Fruit fly (Drosophila melanogaster) whole organism, embryonic: ENCODE data around the gene CG11378.
A peak's percentile ranks its signal among the peaks of the same experiment; 100 is the strongest.

Source experiments
- Antp ChIP-seq: fragments of 200-800 bp; sonication (Bioruptor generic); optimal IDR thresholded peaks from 3 replicates; lab custom pipeline; 2016; ENCODE audit warnings: missing biosample characterization, missing genetic modification characterization
- BtbVII ChIP-seq: fragments of 200-800 bp; sonication (Bioruptor generic); optimal IDR thresholded peaks from 3 replicates; lab custom pipeline; 2017; ENCODE audit warnings: missing biosample characterization, mild to moderate bottlenecking, missing genetic modification characterization
- CG1024 ChIP-seq: fragments of 200-800 bp; sonication (Bioruptor generic); IDR thresholded peaks from 2 replicates; pipeline ENCODE4 v1.3.6; 2022; ENCODE audit warnings: missing biosample characterization, missing genetic modification characterization
- CG10979 ChIP-seq: fragments of 200-800 bp; sonication (Bioruptor generic); optimal IDR thresholded peaks from 2 replicates; lab custom pipeline; 2018; ENCODE audit warnings: missing biosample characterization, mild to moderate bottlenecking, missing genetic modification characterization, moderate library complexity
- CG11093 ChIP-seq: fragments of 200-800 bp; sonication (Bioruptor generic); IDR thresholded peaks from 3 replicates; pipeline ENCODE4 v1.3.6; 2022; ENCODE audit warnings: missing biosample characterization, missing genetic modification characterization
- CG11504 ChIP-seq: fragments of 200-800 bp; sonication (Bioruptor generic); optimal IDR thresholded peaks from 3 replicates; lab custom pipeline; 2019; ENCODE audit warnings: missing biosample characterization, mild to moderate bottlenecking, missing genetic modification characterization, moderate library complexity
- CG15269 ChIP-seq: fragments of 200-800 bp; sonication (Bioruptor generic); optimal IDR thresholded peaks from 2 replicates; lab custom pipeline; 2018; ENCODE audit warnings: missing biosample characterization, mild to moderate bottlenecking, missing genetic modification characterization, moderate library complexity
- CG1603 ChIP-seq: fragments of 200-800 bp; sonication (Bioruptor generic); optimal IDR thresholded peaks from 2 replicates; lab custom pipeline; 2019; ENCODE audit warnings: missing biosample characterization, mild to moderate bottlenecking, missing genetic modification characterization, moderate library complexity
- CG17328 ChIP-seq: fragments of 200-800 bp; sonication (Bioruptor generic); IDR thresholded peaks from 2 replicates; pipeline ENCODE4 v1.3.6; 2022; ENCODE audit warnings: missing biosample characterization, missing genetic modification characterization
- CG17568 ChIP-seq: fragments of 200-800 bp; sonication (Bioruptor generic); optimal IDR thresholded peaks from 2 replicates; lab custom pipeline; 2018; ENCODE audit warnings: missing biosample characterization, mild to moderate bottlenecking, missing genetic modification characterization, moderate library complexity
- CG30431 ChIP-seq: fragments of 200-800 bp; sonication (Bioruptor generic); optimal IDR thresholded peaks from 2 replicates; lab custom pipeline; 2017; ENCODE audit warnings: missing biosample characterization, missing genetic modification characterization
- CG3065 ChIP-seq: fragments of 200-800 bp; sonication (Bioruptor generic); optimal IDR thresholded peaks from 2 replicates; lab custom pipeline; 2016; ENCODE audit warnings: missing biosample characterization, missing genetic modification characterization
- CG31224 ChIP-seq: fragments of 200-800 bp; sonication (Bioruptor generic); IDR thresholded peaks from 2 replicates; pipeline ENCODE4 v1.3.6; 2022; ENCODE audit warnings: missing biosample characterization, missing genetic modification characterization
- CG32767 ChIP-seq: fragments of 200-800 bp; sonication (Bioruptor generic); IDR thresholded peaks from 2 replicates; pipeline ENCODE4 v1.3.6; 2022; ENCODE audit warnings: missing biosample characterization, missing genetic modification characterization
- CG32772 ChIP-seq: fragments of 200-800 bp; sonication (Bioruptor generic); IDR thresholded peaks from 2 replicates; pipeline ENCODE4 v1.3.6; 2022; ENCODE audit warnings: missing biosample characterization, missing genetic modification characterization
- CG43689 ChIP-seq: fragments of 200-800 bp; sonication (Bioruptor generic); IDR thresholded peaks from 2 replicates; pipeline ENCODE4 v1.3.6; 2022; ENCODE audit warnings: missing biosample characterization, missing genetic modification characterization
- CG4404 ChIP-seq: fragments of 200-800 bp; sonication (Bioruptor generic); IDR thresholded peaks from 2 replicates; pipeline ENCODE4 v1.3.6; 2022; ENCODE audit warnings: missing biosample characterization, missing genetic modification characterization
- CG4820 ChIP-seq: fragments of 200-800 bp; sonication (Bioruptor generic); optimal IDR thresholded peaks from 3 replicates; lab custom pipeline; 2016; ENCODE audit warnings: missing biosample characterization, missing genetic modification characterization
- CG6175 ChIP-seq: fragments of 200-800 bp; sonication (Bioruptor generic); IDR thresholded peaks from 3 replicates; pipeline ENCODE4 v1.3.6; 2022; ENCODE audit warnings: missing biosample characterization, missing genetic modification characterization
- CG6654 ChIP-seq: fragments of 200-800 bp; sonication (Bioruptor generic); optimal IDR thresholded peaks from 2 replicates; lab custom pipeline; 2017; ENCODE audit warnings: missing biosample characterization, mild to moderate bottlenecking, missing genetic modification characterization
- CG6813 ChIP-seq: fragments of 200-800 bp; sonication (Bioruptor generic); optimal IDR thresholded peaks from 2 replicates; lab custom pipeline; 2017; ENCODE audit warnings: missing biosample characterization, missing genetic modification characterization, mild to moderate bottlenecking, moderate library complexity, missing genetic modification reagents
- CG9727 ChIP-seq: fragments of 200-800 bp; sonication (Bioruptor generic); optimal IDR thresholded peaks from 3 replicates; lab custom pipeline; 2017; ENCODE audit warnings: missing biosample characterization, mild to moderate bottlenecking, missing genetic modification characterization
- CG9817 ChIP-seq: fragments of 200-800 bp; sonication (Bioruptor generic); optimal IDR thresholded peaks from 2 replicates; lab custom pipeline; 2018; ENCODE audit warnings: missing biosample characterization, mild to moderate bottlenecking, missing genetic modification characterization, moderate library complexity
- ERR ChIP-seq: fragments of 200-800 bp; sonication (Bioruptor generic); optimal IDR thresholded peaks from 2 replicates; lab custom pipeline; 2016; ENCODE audit warnings: missing biosample characterization, missing genetic modification characterization
- Fer3 ChIP-seq: fragments of 200-800 bp; sonication (Bioruptor generic); optimal IDR thresholded peaks from 2 replicates; lab custom pipeline; 2018; ENCODE audit warnings: missing biosample characterization, mild to moderate bottlenecking, missing genetic modification characterization, moderate library complexity
- Gsc ChIP-seq: fragments of 200-800 bp; sonication (Bioruptor generic); IDR thresholded peaks from 2 replicates; pipeline ENCODE4 v1.3.6; 2022; ENCODE audit warnings: missing biosample characterization, missing genetic modification characterization
- HLH54F ChIP-seq: fragments of 200-800 bp; sonication (Bioruptor generic); optimal IDR thresholded peaks from 3 replicates; lab custom pipeline; 2016; ENCODE audit warnings: missing biosample characterization, missing genetic modification characterization
- HmgZ ChIP-seq: fragments of 200-800 bp; sonication (Bioruptor generic); optimal IDR thresholded peaks from 2 replicates; lab custom pipeline; 2018; ENCODE audit warnings: missing biosample characterization, mild to moderate bottlenecking, missing genetic modification characterization
- Hmx ChIP-seq: fragments of 200-800 bp; sonication (Bioruptor generic); optimal IDR thresholded peaks from 2 replicates; lab custom pipeline; 2016; ENCODE audit warnings: missing biosample characterization, missing genetic modification characterization
- Hr51 ChIP-seq, 2 experiments: fragments of 200-800 bp; sonication (Bioruptor generic); optimal IDR thresholded peaks; 2 replicates in 1 of 2; 3 replicates in 1 of 2; lab custom pipeline; 2016 to 2018; ENCODE audit warnings: missing biosample characterization in 2 of 2, missing genetic modification characterization in 2 of 2, mild to moderate bottlenecking in 1 of 2, moderate library complexity in 1 of 2
- Meics ChIP-seq: fragments of 200-800 bp; sonication (Bioruptor generic); optimal IDR thresholded peaks from 2 replicates; lab custom pipeline; 2017; ENCODE audit warnings: missing biosample characterization, mild to moderate bottlenecking, missing genetic modification characterization
- NK7.1 ChIP-seq: fragments of 200-800 bp; sonication (Bioruptor generic); optimal IDR thresholded peaks from 3 replicates; lab custom pipeline; 2016; ENCODE audit warnings: missing biosample characterization, missing genetic modification characterization
- Optix ChIP-seq: fragments of 200-800 bp; sonication (Bioruptor generic); IDR thresholded peaks from 3 replicates; pipeline ENCODE4 v1.3.6; 2022; ENCODE audit warnings: missing biosample characterization, missing genetic modification characterization
- Xrp1 ChIP-seq: fragments of 200-800 bp; sonication (Bioruptor generic); IDR thresholded peaks from 2 replicates; pipeline ENCODE4 v1.3.6; 2022; ENCODE audit warnings: missing biosample characterization, missing genetic modification characterization
- ash1 ChIP-seq: fragments of 200-800 bp; sonication (Bioruptor generic); optimal IDR thresholded peaks from 2 replicates; lab custom pipeline; 2018; ENCODE audit warnings: missing biosample characterization, mild to moderate bottlenecking, missing genetic modification characterization
- cad ChIP-seq: fragments of >200 bp; optimal IDR thresholded peaks from 2 replicates; lab custom pipeline; 2017; ENCODE audit warnings: missing biosample characterization, missing genetic modification characterization
- chinmo ChIP-seq: fragments of 200-800 bp; sonication (Bioruptor generic); IDR thresholded peaks from 4 replicates; pipeline ENCODE4 v1.3.6; 2022; ENCODE audit warnings: missing biosample characterization, missing genetic modification characterization; ENCODE audit not compliant: partially characterized antibody
- ci ChIP-seq: fragments of 200-800 bp; sonication (Bioruptor generic); IDR thresholded peaks from 3 replicates; pipeline ENCODE4 v1.3.6; 2022; ENCODE audit warnings: missing biosample characterization, missing genetic modification characterization
- dan ChIP-seq: fragments of 200-800 bp; sonication (Bioruptor generic); IDR thresholded peaks from 2 replicates; pipeline ENCODE4 v1.3.6; 2022; ENCODE audit warnings: missing biosample characterization, missing genetic modification characterization
- dysf ChIP-seq: fragments of 200-800 bp; sonication (Bioruptor generic); IDR thresholded peaks from 3 replicates; pipeline ENCODE4 v1.3.6; 2022; ENCODE audit warnings: missing biosample characterization, missing genetic modification characterization
- ftz-f1 ChIP-seq: fragments of 200-800 bp; sonication (Bioruptor generic); optimal IDR thresholded peaks from 2 replicates; lab custom pipeline; 2016; ENCODE audit warnings: missing biosample characterization, missing genetic modification characterization
- ham ChIP-seq: fragments of 200-800 bp; sonication (Bioruptor generic); IDR thresholded peaks from 2 replicates; pipeline ENCODE4 v1.3.6; 2022; ENCODE audit warnings: missing biosample characterization, missing genetic modification characterization
- maf-S ChIP-seq: fragments of 200-800 bp; sonication (Bioruptor generic); optimal IDR thresholded peaks from 2 replicates; lab custom pipeline; 2016; ENCODE audit warnings: missing biosample characterization, missing genetic modification characterization
- mld ChIP-seq: fragments of 200-800 bp; sonication (Bioruptor generic); IDR thresholded peaks from 3 replicates; pipeline ENCODE4 v1.3.6; 2022; ENCODE audit warnings: missing biosample characterization, missing genetic modification characterization; ENCODE audit not compliant: partially characterized antibody
- pfk ChIP-seq: fragments of 200-800 bp; sonication (Bioruptor generic); optimal IDR thresholded peaks from 2 replicates; lab custom pipeline; 2018; ENCODE audit warnings: missing biosample characterization, mild to moderate bottlenecking, missing genetic modification characterization, moderate library complexity
- prd ChIP-seq, 3 experiments: fragments of >200 bp in 2 of 3; fragments of 200-800 bp in 1 of 3; sonication (Bioruptor generic) in 1 of 3; optimal IDR thresholded peaks in 2 of 3; IDR thresholded peaks in 1 of 3; 2 replicates in 2 of 3; 3 replicates in 1 of 3; pipeline versions ENCODE4 v1.3.6 to Lab custom; 2017 to 2022; ENCODE audit warnings: missing biosample characterization in 1 of 3, missing genetic modification characterization in 1 of 3
- sim ChIP-seq: fragments of 200-800 bp; sonication (Bioruptor generic); IDR thresholded peaks from 2 replicates; pipeline ENCODE4 v1.3.6; 2022; ENCODE audit warnings: missing biosample characterization, missing genetic modification characterization
- sr ChIP-seq: fragments of 200-800 bp; sonication (Bioruptor generic); IDR thresholded peaks from 3 replicates; pipeline ENCODE4 v1.3.6; 2022; ENCODE audit warnings: missing biosample characterization, missing genetic modification characterization
- sug ChIP-seq: fragments of 200-800 bp; optimal IDR thresholded peaks from 2 replicates; lab custom pipeline; 2019; ENCODE audit warnings: missing biosample characterization, mild to moderate bottlenecking, missing genetic modification characterization, moderate library complexity
- unpg ChIP-seq: fragments of 200-800 bp; sonication (Bioruptor generic); optimal IDR thresholded peaks from 3 replicates; lab custom pipeline; 2018; ENCODE audit warnings: missing biosample characterization, mild to moderate bottlenecking, missing genetic modification characterization, moderate library complexity

The CG11378 gene

DNA sequence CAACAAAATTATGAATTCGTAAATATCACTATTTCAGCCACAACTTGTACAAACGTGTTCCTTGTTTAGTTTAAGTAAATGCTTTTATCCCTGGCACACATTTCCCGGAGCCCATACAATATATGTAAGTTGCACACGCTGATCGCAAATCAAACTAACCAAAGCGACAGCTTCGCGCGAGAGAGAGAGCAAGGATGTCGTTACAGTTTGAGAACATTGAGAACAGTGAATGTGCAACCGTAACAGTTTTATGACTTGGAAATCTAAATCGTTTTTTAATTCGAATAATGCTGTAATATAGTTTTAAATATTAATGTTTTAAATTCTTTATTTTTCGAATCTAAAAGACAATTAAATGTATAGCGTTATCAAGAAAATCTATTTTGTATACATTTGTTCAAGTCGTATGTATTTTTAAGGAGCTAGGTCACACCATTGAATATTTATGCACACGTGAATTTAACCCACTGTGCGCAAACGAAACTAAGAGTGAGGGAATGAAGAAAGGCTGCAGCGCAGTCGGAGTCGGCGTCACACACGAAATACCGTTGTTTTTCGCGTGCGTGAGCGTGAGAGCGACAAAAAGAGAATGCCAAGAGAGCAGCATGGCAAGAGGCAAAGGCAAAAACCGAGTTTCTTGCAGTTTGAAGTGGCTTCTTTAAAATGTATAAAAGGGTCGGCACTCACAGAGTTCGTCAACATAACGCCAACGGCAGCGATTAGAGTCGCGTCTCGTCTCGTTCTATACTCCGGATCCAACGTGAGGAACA, 38.8 kb downstream of the CG11378 start, which contains the start of gene CG11382 (continued):
- TF ChIP-seq Fer3 (tag; lab: Kevin White, UChicago), result no peak
- no peak for TF ChIP-seq unpg (GFP tag; lab: Kevin White, UChicago)
- no peak for TF ChIP-seq CG43689 (GFP tag; lab: Robert Waterston, UW)
- no peak for TF ChIP-seq chinmo (GFP tag; lab: Robert Waterston, UW)
- no peak for TF ChIP-seq CG9727 (GFP tag; lab: Kevin White, UChicago)
- TF ChIP-seq CG6654 (GFP tag; lab: Kevin White, UChicago), result peak; percentile 96
- no peak for TF ChIP-seq ham (GFP tag; lab: Robert Waterston, UW)
- no peak for TF ChIP-seq CG17328 (GFP tag; lab: Robert Waterston, UW)
- TF ChIP-seq mld (GFP tag; lab: Robert Waterston, UW), result no peak
- no peak for TF ChIP-seq ci
- TF ChIP-seq ash1 (GFP tag; lab: Kevin White, UChicago), result no peak
- TF ChIP-seq CG6175 (GFP tag; lab: Robert Waterston, UW), result no peak
- no peak for TF ChIP-seq ftz-f1 (GFP tag; lab: Kevin White, UChicago)
- TF ChIP-seq Antp (GFP tag; lab: Kevin White, UChicago), result no peak
- no peak for TF ChIP-seq HLH54F (GFP tag; lab: Kevin White, UChicago)
- TF ChIP-seq CG1603 (tag; lab: Kevin White, UChicago), result no peak
- no peak for TF ChIP-seq CG17568
- no peak for TF ChIP-seq Optix
- TF ChIP-seq cad, result peak; percentile 79
- no peak for TF ChIP-seq sr (GFP tag; lab: Robert Waterston, UW)
- TF ChIP-seq dan (GFP tag; lab: Robert Waterston, UW), result no peak
- TF ChIP-seq BtbVII (GFP tag; lab: Kevin White, UChicago), result no peak
- TF ChIP-seq Hmx (GFP tag; lab: Kevin White, UChicago), result no peak
- TF ChIP-seq Meics (GFP tag; lab: Kevin White, UChicago), result no peak
- no peak for TF ChIP-seq Hr51 (GFP tag; optimal IDR thresholded peaks at IDR 0.05; lab: Kevin White, UChicago)
- TF ChIP-seq CG9817 (tag; lab: Kevin White, UChicago), result no peak
- TF ChIP-seq CG32767, result no peak
- no peak for TF ChIP-seq sim (GFP tag; lab: Robert Waterston, UW)
- TF ChIP-seq pfk, result no peak
- TF ChIP-seq CG1024 (GFP tag; lab: Robert Waterston, UW), result no peak
- no peak for TF ChIP-seq ERR (GFP tag; lab: Kevin White, UChicago)
- no peak for TF ChIP-seq dysf (GFP tag; lab: Robert Waterston, UW)
- no peak for TF ChIP-seq CG30431
- no peak for TF ChIP-seq maf-S (GFP tag; lab: Kevin White, UChicago)
- no peak for TF ChIP-seq CG15269 (tag; lab: Kevin White, UChicago)
- TF ChIP-seq sug (tag; lab: Kevin White, UChicago), result no peak
- no peak for TF ChIP-seq CG32772 (GFP tag; lab: Robert Waterston, UW)
- no peak for TF ChIP-seq CG11093 (GFP tag; lab: Robert Waterston, UW)
- TF ChIP-seq CG4820, result no peak
- TF ChIP-seq Xrp1 (GFP tag; lab: Robert Waterston, UW), result 0 out of 2 replicates have a peak, but pooled peaks have one; percentile 21
- TF ChIP-seq CG4404 (GFP tag; lab: Robert Waterston, UW), result no peak
- TF ChIP-seq Gsc, result no peak
- TF ChIP-seq CG11504 (tag; lab: Kevin White, UChicago), result no peak
- peak; percentile 5 for TF ChIP-seq CG10979
- no peak for TF ChIP-seq HmgZ (tag; lab: Kevin White, UChicago)
- no peak for TF ChIP-seq CG6813 (GFP tag; lab: Kevin White, UChicago)
- no peak for TF ChIP-seq NK7.1 (GFP tag; lab: Kevin White, UChicago)
- no peak for TF ChIP-seq CG3065
- TF ChIP-seq CG31224 (GFP tag; lab: Robert Waterston, UW), result no peak
- no peak for TF ChIP-seq prd (optimal IDR thresholded peaks at IDR 0.05; lab: Kevin White, UChicago)
- no peak for TF ChIP-seq prd (GFP tag; IDR thresholded peaks at IDR 0.05; lab: Robert Waterston, UW)
